Fruit fly (Drosophila melanogaster): Measurements from ENCODE around the gene CG11756.

The CG11756 gene

dm6 chrX:11350505-11351327 lies 2.8 kb downstream of the CG11756 start, which contains the start of gene CG1737 (continued):
- peak; percentile 3 for TF ChIP-seq tx (GFP tag; optimal IDR thresholded peaks at IDR 0.05)
- TF ChIP-seq dati (GFP tag; IDR thresholded peaks at IDR 0.05): no peak
- TF ChIP-seq CG17385 (GFP tag; optimal IDR thresholded peaks at IDR 0.05): peak; percentile 15
- no peak for TF ChIP-seq zen (tag; optimal IDR thresholded peaks at IDR 0.05)
- TF ChIP-seq D19B (GFP tag; optimal IDR thresholded peaks at IDR 0.05): no peak
- no peak for TF ChIP-seq bsh (GFP tag; optimal IDR thresholded peaks at IDR 0.05)
- TF ChIP-seq maf-S (GFP tag; optimal IDR thresholded peaks at IDR 0.05): no peak
- TF ChIP-seq CG34422 (GFP tag; IDR thresholded peaks at IDR 0.05): no peak
- TF ChIP-seq mirr (GFP tag; optimal IDR thresholded peaks at IDR 0.05): no peak
- TF ChIP-seq CG11085 (GFP tag; IDR thresholded peaks at IDR 0.05): no peak
- TF ChIP-seq lbe (GFP tag; optimal IDR thresholded peaks at IDR 0.05): no peak
- peak; percentile 26 for TF ChIP-seq zfh2 (GFP tag; optimal IDR thresholded peaks at IDR 0.05)
- TF ChIP-seq nerfin-2 (GFP tag; IDR thresholded peaks at IDR 0.05; ENCODE audit: partially characterized antibody): no peak
- no peak for TF ChIP-seq Adf1 (GFP tag; IDR thresholded peaks at IDR 0.05)
- TF ChIP-seq Six4 (GFP tag; optimal IDR thresholded peaks at IDR 0.05): no peak
- TF ChIP-seq CG6272 (GFP tag; IDR thresholded peaks at IDR 0.05): no peak
- TF ChIP-seq CG12744 (GFP tag; optimal IDR thresholded peaks at IDR 0.05): no peak
- no peak for TF ChIP-seq jing (GFP tag; optimal IDR thresholded peaks at IDR 0.05)
- TF ChIP-seq chm (GFP tag; IDR thresholded peaks at IDR 0.05): no peak
- TF ChIP-seq kah (GFP tag; optimal IDR thresholded peaks at IDR 0.05): no peak
- TF ChIP-seq CG6175 (GFP tag; IDR thresholded peaks at IDR 0.05): no peak; the same call in 2 of the 3 replicates
- no peak for TF ChIP-seq lov (optimal IDR thresholded peaks at IDR 0.05)
- no peak for TF ChIP-seq lov (GFP tag; IDR thresholded peaks at IDR 0.05)
- TF ChIP-seq D19A (tag; optimal IDR thresholded peaks at IDR 0.05): no peak
- TF ChIP-seq vfl (GFP tag; optimal IDR thresholded peaks at IDR 0.05): no peak
- TF ChIP-seq ap (GFP tag; IDR thresholded peaks at IDR 0.05): no peak
- no peak for TF ChIP-seq CG12071 (GFP tag; optimal IDR thresholded peaks at IDR 0.05)
- no peak for TF ChIP-seq Chrac-16 (GFP tag; optimal IDR thresholded peaks at IDR 0.05)
- no peak for TF ChIP-seq prd (optimal IDR thresholded peaks at IDR 0.05)
- no peak for TF ChIP-seq prd (GFP tag; IDR thresholded peaks at IDR 0.05)
- no peak for TF ChIP-seq shn (GFP tag; optimal IDR thresholded peaks at IDR 0.05)
- TF ChIP-seq CG9215 (GFP tag; IDR thresholded peaks at IDR 0.05): no peak
- no peak for TF ChIP-seq CkIIα-i1 (GFP tag; IDR thresholded peaks at IDR 0.05)
- no peak for TF ChIP-seq CG9437 (GFP tag; optimal IDR thresholded peaks at IDR 0.05)
- TF ChIP-seq CG2889 (GFP tag; IDR thresholded peaks at IDR 0.05): no peak
- TF ChIP-seq CG17328 (GFP tag; IDR thresholded peaks at IDR 0.05): no peak
- TF ChIP-seq cas (GFP tag; IDR thresholded peaks at IDR 0.05): no peak
- peak; percentile 20 for TF ChIP-seq tin (GFP tag; optimal IDR thresholded peaks at IDR 0.05)
- TF ChIP-seq Pdp1 (GFP tag; optimal IDR thresholded peaks at IDR 0.05): no peak
- peak; percentile 56 for TF ChIP-seq CG15479 (GFP tag; optimal IDR thresholded peaks at IDR 0.05)
- no peak for TF ChIP-seq gsb (GFP tag; IDR thresholded peaks at IDR 0.05)
- no peak for TF ChIP-seq Myb (GFP tag; optimal IDR thresholded peaks at IDR 0.05)
- TF ChIP-seq repo (GFP tag; optimal IDR thresholded peaks at IDR 0.05): no peak
- TF ChIP-seq dmrt99B (tag; optimal IDR thresholded peaks at IDR 0.05): no peak
- no peak for TF ChIP-seq CG5953 (GFP tag; IDR thresholded peaks at IDR 0.05)
- TF ChIP-seq CG12219 (GFP tag; optimal IDR thresholded peaks at IDR 0.05): no peak
- TF ChIP-seq tap (tag; optimal IDR thresholded peaks at IDR 0.05): no peak
- TF ChIP-seq z (GFP tag; IDR thresholded peaks at IDR 0.05): no peak
- TF ChIP-seq CG33213 (GFP tag; optimal IDR thresholded peaks at IDR 0.05): no peak
- no peak for TF ChIP-seq CG33557 (GFP tag; optimal IDR thresholded peaks at IDR 0.05)
- no peak for TF ChIP-seq gro (GFP tag; optimal IDR thresholded peaks at IDR 0.05)
- TF ChIP-seq CG4730 (GFP tag; IDR thresholded peaks at IDR 0.05): no peak
